Fruit fly (Drosophila melanogaster): ENCODE measurements around the gene CG5149.

Gene CG5149

DNA sequence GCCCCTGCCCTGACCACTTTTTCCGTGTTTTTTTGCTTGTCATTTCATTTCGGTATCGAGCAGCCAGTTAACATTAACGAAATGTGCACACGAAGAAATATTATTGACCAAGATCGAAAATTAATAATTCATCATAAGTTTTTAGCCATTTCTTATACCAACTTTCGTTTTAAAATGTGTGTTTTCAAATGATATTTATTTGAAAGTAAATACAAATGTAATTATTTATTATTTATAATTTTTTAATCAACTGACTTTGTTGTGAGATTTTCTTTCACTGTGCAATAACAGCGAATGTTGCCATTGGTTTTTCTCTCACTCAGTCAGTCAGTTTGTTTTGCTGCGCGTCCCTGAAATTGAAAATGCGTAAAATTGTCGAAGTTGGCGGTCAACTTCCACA lies 7.8 kb upstream of the CG5149 start (continued):
- TF ChIP-seq grn (GFP tag; optimal IDR thresholded peaks at IDR 0.05) (no peak), CG7786 (GFP tag; optimal IDR thresholded peaks at IDR 0.05) (no peak), schlank (tag; optimal IDR thresholded peaks at IDR 0.05) (no peak), Ravus (GFP tag; IDR thresholded peaks at IDR 0.05) (peak; percentile 37), CG7963 (GFP tag; IDR thresholded peaks at IDR 0.05; ENCODE audit: partially characterized antibody) (no peak), MESR4 (GFP tag; optimal IDR thresholded peaks at IDR 0.05) (no peak), dan (GFP tag; IDR thresholded peaks at IDR 0.05) (no peak), knrl (GFP tag; IDR thresholded peaks at IDR 0.05; ENCODE audit: partially characterized antibody) (no peak), GATAe (GFP tag; conservative IDR thresholded peaks at IDR 0.05) (no peak), crc (GFP tag; optimal IDR thresholded peaks at IDR 0.05) (no peak), unc-4 (GFP tag; IDR thresholded peaks at IDR 0.05; ENCODE audit: partially characterized antibody) (no peak), vvl (GFP tag; IDR thresholded peaks at IDR 0.05) (peak; percentile 72), Xrp1 (GFP tag; IDR thresholded peaks at IDR 0.05) (peak; percentile 58), CG12659 (GFP tag; optimal IDR thresholded peaks at IDR 0.05) (peak; percentile 62), CG9797 (GFP tag; optimal IDR thresholded peaks at IDR 0.05) (no peak), fd96Cb (tag; optimal IDR thresholded peaks at IDR 0.05) (peak; percentile 34), dm (GFP tag; optimal IDR thresholded peaks at IDR 0.05) (no peak), CG16815 (GFP tag; optimal IDR thresholded peaks at IDR 0.05) (peak; percentile 0), emc (GFP tag; optimal IDR thresholded peaks at IDR 0.05) (no peak), lov (optimal IDR thresholded peaks at IDR 0.05) (no peak), lov (GFP tag; IDR thresholded peaks at IDR 0.05) (no peak), CG6854 (GFP tag; optimal IDR thresholded peaks at IDR 0.05) (no peak), pum (GFP tag; optimal IDR thresholded peaks at IDR 0.05) (no peak), CG13775 (GFP tag; optimal IDR thresholded peaks at IDR 0.05) (peak; percentile 38), CG18619 (GFP tag; optimal IDR thresholded peaks at IDR 0.05) (peak; percentile 37), bab2 (GFP tag; optimal IDR thresholded peaks at IDR 0.05) (no peak), ssp (GFP tag; IDR thresholded peaks at IDR 0.05) (no peak), HHEX (GFP tag; optimal IDR thresholded peaks at IDR 0.05) (peak; percentile 20), Max (GFP tag; optimal IDR thresholded peaks at IDR 0.05) (peak; percentile 12), tin (GFP tag; optimal IDR thresholded peaks at IDR 0.05) (peak; percentile 37), Hmr (GFP tag; optimal IDR thresholded peaks at IDR 0.05) (peak; percentile 72), Chrac-16 (GFP tag; optimal IDR thresholded peaks at IDR 0.05) (no peak), stwl (tag; optimal IDR thresholded peaks at IDR 0.05) (no peak), CG2678 (tag; optimal IDR thresholded peaks at IDR 0.05) (peak; percentile 79), mam (GFP tag; optimal IDR thresholded peaks at IDR 0.05) (no peak), CG6765 (GFP tag; optimal IDR thresholded peaks at IDR 0.05) (no peak), ttk (GFP tag; IDR thresholded peaks at IDR 0.05) (peak; percentile 72), CG8924 (tag; optimal IDR thresholded peaks at IDR 0.05) (peak; percentile 68), Med (GFP tag) (peak; percentile 2), Nf-YA (GFP tag; IDR thresholded peaks at IDR 0.05) (0 out of 2 replicates have a peak, but pooled peaks have one; percentile 35), NC2β (GFP tag; optimal IDR thresholded peaks at IDR 0.05) (no peak), gro (GFP tag; optimal IDR thresholded peaks at IDR 0.05) (no peak), Sox100B (GFP tag; optimal IDR thresholded peaks at IDR 0.05) (peak; percentile 66), eyg (GFP tag; optimal IDR thresholded peaks at IDR 0.05) (no peak), trh (GFP tag; optimal IDR thresholded peaks at IDR 0.05) (no peak), CG1602 (GFP tag; optimal IDR thresholded peaks at IDR 0.05) (peak; percentile 3), Fer3 (tag; optimal IDR thresholded peaks at IDR 0.05) (peak; percentile 71), crol (GFP tag; IDR thresholded peaks at IDR 0.05) (no peak), CoRest (tag; optimal IDR thresholded peaks at IDR 0.05) (peak; percentile 75), Gsc (GFP tag; IDR thresholded peaks at IDR 0.05) (no peak), CG10321 (GFP tag; IDR thresholded peaks at IDR 0.05) (no peak), Oli (tag; optimal IDR thresholded peaks at IDR 0.05) (peak; percentile 65)

Data from whole organism, embryonic.